Worm (Caenorhabditis elegans) whole organism, mixed stage, embryonic: ENCODE measurements around the gene str-64.

Experiments used
- M03D4.4 ChIP-seq: sonication (generic microtip); optimal IDR thresholded peaks from 2 replicates; lab custom pipeline; 2017; ENCODE audit warnings: mild to moderate bottlenecking, missing genetic modification characterization, missing compliant biosample characterization
- bed-3 ChIP-seq: fragments of 200-800 bp; sonication (Bioruptor generic); optimal IDR thresholded peaks from 3 replicates; lab custom pipeline; 2018; ENCODE audit warnings: mild to moderate bottlenecking, missing genetic modification characterization, moderate library complexity, missing compliant biosample characterization
- blmp-1 ChIP-seq: fragments of 150-350 bp; optimal IDR thresholded peaks from 2 replicates; lab custom pipeline; 2014; ENCODE audit warnings: missing biosample characterization, missing genetic modification characterization
- ceh-39 ChIP-seq: fragments of 150-350 bp; optimal IDR thresholded peaks from 2 replicates; lab custom pipeline; 2014; ENCODE audit warnings: missing biosample characterization, missing genetic modification characterization
- ceh-43 ChIP-seq: fragments of 200-800 bp; sonication (Bioruptor generic); optimal IDR thresholded peaks from 2 replicates; lab custom pipeline; 2018; ENCODE audit warnings: mild to moderate bottlenecking, missing genetic modification characterization, moderate library complexity, missing compliant biosample characterization
- ceh-83 ChIP-seq: fragments of 200-800 bp; sonication (Bioruptor generic); optimal IDR thresholded peaks from 2 replicates; lab custom pipeline; 2018; ENCODE audit warnings: mild to moderate bottlenecking, missing genetic modification characterization, missing compliant biosample characterization
- ces-1 ChIP-seq: fragments of 150-350 bp; optimal IDR thresholded peaks from 2 replicates; lab custom pipeline; 2014; ENCODE audit warnings: missing biosample characterization, missing genetic modification reagents, missing genetic modification characterization
- cnd-1 ChIP-seq: fragments of 200-800 bp; sonication (Bioruptor generic); optimal IDR thresholded peaks from 2 replicates; lab custom pipeline; 2018; ENCODE audit warnings: mild to moderate bottlenecking, missing genetic modification characterization, missing compliant biosample characterization
- drap-1 ChIP-seq: fragments of 200-800 bp; sonication (Bioruptor generic); optimal IDR thresholded peaks from 3 replicates; lab custom pipeline; 2018; ENCODE audit warnings: mild to moderate bottlenecking, missing genetic modification characterization, missing compliant biosample characterization
- elt-1 ChIP-seq: sonication (generic microtip); optimal IDR thresholded peaks from 2 replicates; lab custom pipeline; 2017; ENCODE audit warnings: missing genetic modification characterization, mild to moderate bottlenecking, missing compliant biosample characterization, antibody characterized with exemption, moderate library complexity, borderline replicate concordance; ENCODE audit not compliant: insufficient read depth
- elt-3 ChIP-seq: fragments of 150-350 bp; optimal IDR thresholded peaks from 2 replicates; lab custom pipeline; 2014; ENCODE audit warnings: missing biosample characterization, missing genetic modification characterization
- ham-2 ChIP-seq: fragments of 200-800 bp; sonication (Bioruptor generic); optimal IDR thresholded peaks from 2 replicates; lab custom pipeline; 2018; ENCODE audit warnings: mild to moderate bottlenecking, missing genetic modification characterization, missing compliant biosample characterization
- hlh-1 ChIP-seq: fragments of 150-350 bp; optimal IDR thresholded peaks from 2 replicates; lab custom pipeline; 2014; ENCODE audit warnings: missing biosample characterization, missing genetic modification reagents, missing genetic modification characterization
- lin-32 ChIP-seq: fragments of 200-800 bp; sonication (Bioruptor generic); optimal IDR thresholded peaks from 2 replicates; lab custom pipeline; 2018; ENCODE audit warnings: mild to moderate bottlenecking, missing genetic modification characterization, missing compliant biosample characterization
- lsy-2 ChIP-seq: fragments of 150-350 bp; optimal IDR thresholded peaks from 2 replicates; lab custom pipeline; 2014; ENCODE audit warnings: missing biosample characterization, missing genetic modification characterization
- mab-5 ChIP-seq: fragments of 150-350 bp; optimal IDR thresholded peaks from 2 replicates; lab custom pipeline; 2014; ENCODE audit warnings: missing biosample characterization, missing genetic modification characterization
- mep-1 ChIP-seq: fragments of 150-350 bp; optimal IDR thresholded peaks from 2 replicates; lab custom pipeline; 2017; ENCODE audit warnings: missing biosample characterization, missing genetic modification reagents, missing genetic modification characterization, inconsistent platforms
- mls-2 ChIP-seq: sonication (generic microtip); optimal IDR thresholded peaks from 2 replicates; lab custom pipeline; 2016; ENCODE audit warnings: mild to moderate bottlenecking, missing genetic modification characterization, moderate library complexity, missing compliant biosample characterization
- nhr-12 ChIP-seq: fragments of 150-350 bp; optimal IDR thresholded peaks from 2 replicates; lab custom pipeline; 2014; ENCODE audit warnings: missing biosample characterization, missing genetic modification characterization
- nhr-2 ChIP-seq: fragments of 150-350 bp; optimal IDR thresholded peaks from 2 replicates; lab custom pipeline; 2014; ENCODE audit warnings: missing biosample characterization, missing genetic modification characterization
- nhr-237 ChIP-seq: fragments of 150-350 bp; optimal IDR thresholded peaks from 2 replicates; lab custom pipeline; 2014; ENCODE audit warnings: missing biosample characterization, missing genetic modification characterization
- nhr-28 ChIP-seq: fragments of 150-350 bp; optimal IDR thresholded peaks from 2 replicates; lab custom pipeline; 2014; ENCODE audit warnings: missing biosample characterization, missing genetic modification characterization
- nhr-76 ChIP-seq: sonication (generic microtip); optimal IDR thresholded peaks from 2 replicates; lab custom pipeline; 2017; ENCODE audit warnings: missing biosample characterization, missing genetic modification characterization
- sem-2 ChIP-seq: fragments of 200-800 bp; sonication (Bioruptor generic); optimal IDR thresholded peaks from 2 replicates; lab custom pipeline; 2018; ENCODE audit warnings: mild to moderate bottlenecking, missing genetic modification characterization, missing compliant biosample characterization
- snpc-4 ChIP-seq: fragments of 150-350 bp; optimal IDR thresholded peaks from 2 replicates; lab custom pipeline; 2014; ENCODE audit warnings: missing biosample characterization, missing genetic modification characterization
- sptf-1 ChIP-seq: sonication (generic microtip); optimal IDR thresholded peaks from 2 replicates; lab custom pipeline; 2017; ENCODE audit warnings: mild to moderate bottlenecking, missing genetic modification characterization, moderate library complexity, missing compliant biosample characterization
- tbx-8 ChIP-seq: fragments of 200-800 bp; sonication (Bioruptor generic); optimal IDR thresholded peaks from 2 replicates; lab custom pipeline; 2018; ENCODE audit warnings: mild to moderate bottlenecking, missing genetic modification characterization, moderate library complexity, missing compliant biosample characterization
- unc-120 ChIP-seq: sonication (generic microtip); optimal IDR thresholded peaks from 2 replicates; lab custom pipeline; 2017; ENCODE audit warnings: missing genetic modification characterization, missing compliant biosample characterization; ENCODE audit not compliant: poor library complexity, severe bottlenecking
- unc-39 ChIP-seq: fragments of 150-350 bp; optimal IDR thresholded peaks from 2 replicates; lab custom pipeline; 2014; ENCODE audit warnings: missing biosample characterization, missing genetic modification characterization
- ztf-11 ChIP-seq: fragments of 150-350 bp; optimal IDR thresholded peaks from 2 replicates; lab custom pipeline; 2014; ENCODE audit warnings: missing biosample characterization, missing genetic modification characterization

Gene str-64

ce11 chrV:3320432-3320831 is 37.4 kb downstream of the str-64 start, which contains the start of gene C17B7.14:
Gene C17B7.14 (minus strand): TSS chrV:3320532.
- no peak for TF ChIP-seq nhr-2 (tag; lab: Kevin White, UChicago)
- TF ChIP-seq M03D4.4 (tag; lab: Kevin White, UChicago), result no peak
- no peak for TF ChIP-seq cnd-1 (tag; lab: Kevin White, UChicago)
- no peak for TF ChIP-seq nhr-237 (tag; lab: Kevin White, UChicago)
- no peak for TF ChIP-seq unc-39 (tag; lab: Kevin White, UChicago)
- TF ChIP-seq blmp-1 (tag; lab: Kevin White, UChicago), result no peak
- no peak for TF ChIP-seq elt-1 (tag; lab: Kevin White, UChicago)
- TF ChIP-seq sptf-1 (tag; lab: Kevin White, UChicago), result no peak
- TF ChIP-seq sem-2 (GFP tag; lab: Kevin White, UChicago), result no peak
- TF ChIP-seq drap-1, result no peak
- TF ChIP-seq ham-2 (GFP tag; lab: Kevin White, UChicago), result no peak
- TF ChIP-seq mab-5 (tag; lab: Kevin White, UChicago), result no peak
- no peak for TF ChIP-seq bed-3 (GFP tag; lab: Kevin White, UChicago)
- no peak for TF ChIP-seq ceh-83 (GFP tag; lab: Kevin White, UChicago)
- TF ChIP-seq, all 35 proteins: peak for 0

ce11 chrV:3324178-3324577 is 41.1 kb downstream of the str-64 start, which contains the start of gene C17B7.8:
Gene C17B7.8 (minus strand): TSS chrV:3324278.
- TF ChIP-seq nhr-28 (no peak), ceh-43 (no peak), hlh-1 (tag; lab: Kevin White, UChicago) (no peak), nhr-12 (tag; lab: Kevin White, UChicago) (no peak), ceh-39 (tag; lab: Kevin White, UChicago) (no peak), mep-1 (tag; lab: Kevin White, UChicago) (no peak), unc-120 (no peak), mls-2 (tag; lab: Kevin White, UChicago) (no peak), lsy-2 (no peak), tbx-8 (GFP tag; lab: Kevin White, UChicago) (no peak), drap-1 (no peak), ham-2 (GFP tag; lab: Kevin White, UChicago) (no peak), ces-1 (no peak), cnd-1 (tag; lab: Kevin White, UChicago) (no peak), snpc-4 (tag; lab: Kevin White, UChicago) (no peak)

- TF ChIP-seq sem-2 (GFP tag; lab: Kevin White, UChicago), result no peak
- no peak for TF ChIP-seq lin-32 (GFP tag; lab: Kevin White, UChicago)
- no peak for TF ChIP-seq tbx-8 (GFP tag; lab: Kevin White, UChicago)
- no peak for TF ChIP-seq ceh-83 (GFP tag; lab: Kevin White, UChicago)
- TF ChIP-seq nhr-2 (tag; lab: Kevin White, UChicago), result no peak
- no peak for TF ChIP-seq unc-39 (tag; lab: Kevin White, UChicago)
- no peak for TF ChIP-seq unc-120
- TF ChIP-seq mab-5 (tag; lab: Kevin White, UChicago), result no peak
- no peak for TF ChIP-seq ztf-11 (tag; lab: Kevin White, UChicago)
Observed at ce11 chrV:3332023-3332422, 49.0 kb downstream of the str-64 start, which contains the start of gene C17B7.9. Gene C17B7.9 (minus strand): TSS chrV:3332123.

ce11 chrV:3333334-3333733 is 50.3 kb downstream of the str-64 start, which contains the start of gene C17B7.5:
Gene C17B7.5 (plus strand): TSS chrV:3333634.
- TF ChIP-seq ces-1 (no peak), nhr-12 (tag; lab: Kevin White, UChicago) (no peak), mab-5 (tag; lab: Kevin White, UChicago) (no peak), elt-3 (tag; lab: Kevin White, UChicago) (no peak), M03D4.4 (tag; lab: Kevin White, UChicago) (no peak), nhr-2 (tag; lab: Kevin White, UChicago) (no peak), ham-2 (GFP tag; lab: Kevin White, UChicago) (no peak), bed-3 (GFP tag; lab: Kevin White, UChicago) (no peak), ceh-39 (tag; lab: Kevin White, UChicago) (no peak), snpc-4 (tag; lab: Kevin White, UChicago) (no peak), nhr-76 (tag; lab: Kevin White, UChicago) (no peak), drap-1 (no peak), lin-32 (GFP tag; lab: Kevin White, UChicago) (no peak), hlh-1 (tag; lab: Kevin White, UChicago) (no peak), blmp-1 (tag; lab: Kevin White, UChicago) (no peak), ceh-83 (GFP tag; lab: Kevin White, UChicago) (no peak), tbx-8 (GFP tag; lab: Kevin White, UChicago) (no peak)
